Worm (Caenorhabditis elegans) whole organism, young adult: ENCODE data around the gene egl-2.

Source experiments
- bed-1 ChIP-seq: fragments of 200-800 bp; sonication (Bioruptor generic); IDR thresholded peaks from 2 replicates; pipeline ENCODE4 v1.3.6; 2022; ENCODE audit warnings: missing genetic modification reagents, missing genetic modification characterization, missing compliant biosample characterization
- him-1 ChIP-seq: sonication (generic microtip); optimal IDR thresholded peaks from 2 replicates; lab custom pipeline; 2016; ENCODE audit warnings: missing genotype, missing genetic modification reagents, missing genetic modification characterization, missing compliant biosample characterization
- let-526 ChIP-seq: fragments of 200-800 bp; sonication (Bioruptor generic); IDR thresholded peaks from 2 replicates; pipeline ENCODE4 v1.3.6; 2022; ENCODE audit warnings: missing genetic modification reagents, missing genetic modification characterization, missing compliant biosample characterization
- let-607 ChIP-seq, 2 experiments: fragments of 200-800 bp in 1 of 2; sonication (Bioruptor generic) in 1 of 2; sonication (generic microtip) in 1 of 2; optimal IDR thresholded peaks; 2 replicates each; lab custom pipeline; 2016 to 2018; ENCODE audit warnings: mild to moderate bottlenecking in 2 of 2, missing compliant biosample characterization in 2 of 2, missing genetic modification characterization in 2 of 2, moderate library complexity in 2 of 2, missing genotype in 1 of 2
- mes-4 ChIP-seq: sonication (generic microtip); optimal IDR thresholded peaks from 2 replicates; lab custom pipeline; 2016; ENCODE audit warnings: missing genotype, missing genetic modification characterization, missing compliant biosample characterization
- snpc-4 ChIP-seq, 5 experiments: fragments of 150-350 bp in 1 of 5; sonication (generic microtip) in 4 of 5; optimal IDR thresholded peaks; 2 replicates each; lab custom pipeline; 2014 to 2018; ENCODE audit warnings: missing genetic modification characterization in 5 of 5, missing biosample characterization in 3 of 5, antibody characterized with exemption in 2 of 5, mild to moderate bottlenecking in 2 of 5, missing compliant biosample characterization in 2 of 5, missing genotype in 2 of 5, moderate library complexity in 2 of 5, missing genetic modification reagents in 1 of 5

- TF ChIP-seq mes-4 (tag; lab: Kevin White, UChicago), result no peak
- no peak for TF ChIP-seq him-1 (tag; lab: Kevin White, UChicago)
- no peak for TF ChIP-seq let-607 (tag; optimal IDR thresholded peaks at IDR 0.05; lab: Kevin White, UChicago)
- TF ChIP-seq snpc-4 (GFP tag; optimal IDR thresholded peaks at IDR 0.05; lab: Kevin White, UChicago), result no peak
- no peak for TF ChIP-seq snpc-4 (tag; optimal IDR thresholded peaks at IDR 0.05; lab: Kevin White, UChicago)
- no peak for TF ChIP-seq bed-1 (GFP tag; lab: Robert Waterston, UW)
- TF ChIP-seq let-526 (GFP tag; lab: Robert Waterston, UW), result no peak
Observed at ce11 chrV:1262036-1262435, 37.1 kb downstream of the egl-2 start.
